Fruit fly (Drosophila melanogaster) whole organism, embryonic: ENCODE results near the gene CG44001.
A peak's percentile ranks its signal among the peaks of the same experiment; 100 is the strongest.

Experiments
- Adf1 ChIP-seq: fragments of 200-800 bp; sonication (Bioruptor generic); IDR thresholded peaks from 2 replicates; pipeline ENCODE4 v1.3.6; 2022; ENCODE audit warnings: missing biosample characterization, missing genetic modification characterization
- Blimp-1 ChIP-seq: fragments of 200-800 bp; sonication (Bioruptor generic); optimal IDR thresholded peaks from 3 replicates; lab custom pipeline; 2018; ENCODE audit warnings: missing biosample characterization, missing genetic modification characterization, mild to moderate bottlenecking, moderate library complexity, missing genetic modification reagents
- CG10147 ChIP-seq: fragments of 200-800 bp; sonication (Bioruptor generic); optimal IDR thresholded peaks from 2 replicates; lab custom pipeline; 2019; ENCODE audit warnings: missing biosample characterization, mild to moderate bottlenecking, missing genetic modification characterization, moderate library complexity
- CG11398 ChIP-seq: fragments of 200-800 bp; sonication (Bioruptor generic); optimal IDR thresholded peaks from 2 replicates; lab custom pipeline; 2016; ENCODE audit warnings: missing biosample characterization, missing genetic modification characterization
- CG11560 ChIP-seq: fragments of 200-800 bp; sonication (Bioruptor generic); IDR thresholded peaks from 3 replicates; pipeline ENCODE4 v1.3.6; 2022; ENCODE audit warnings: missing biosample characterization, missing genetic modification characterization
- CG14710 ChIP-seq: fragments of 200-800 bp; sonication (Bioruptor generic); optimal IDR thresholded peaks from 3 replicates; lab custom pipeline; 2019; ENCODE audit warnings: missing biosample characterization, mild to moderate bottlenecking, missing genetic modification characterization, moderate library complexity
- CG15011 ChIP-seq: fragments of 200-800 bp; sonication (Bioruptor generic); optimal IDR thresholded peaks from 3 replicates; lab custom pipeline; 2018; ENCODE audit warnings: missing biosample characterization, mild to moderate bottlenecking, missing genetic modification characterization
- CG15073 ChIP-seq: fragments of 200-800 bp; sonication (Bioruptor generic); optimal IDR thresholded peaks from 2 replicates; lab custom pipeline; 2016; ENCODE audit warnings: missing biosample characterization, missing genetic modification characterization
- CG15696 ChIP-seq: fragments of 200-800 bp; sonication (Bioruptor generic); optimal IDR thresholded peaks from 2 replicates; lab custom pipeline; 2019; ENCODE audit warnings: missing biosample characterization, mild to moderate bottlenecking, missing genetic modification characterization, moderate library complexity
- CG16779 ChIP-seq: fragments of 200-800 bp; sonication (Bioruptor generic); IDR thresholded peaks from 2 replicates; pipeline ENCODE4 v1.3.6; 2022; ENCODE audit warnings: missing biosample characterization, missing genetic modification characterization
- CG16813 ChIP-seq: fragments of 200-800 bp; sonication (Bioruptor generic); IDR thresholded peaks from 3 replicates; pipeline ENCODE4 v1.3.6; 2022; ENCODE audit warnings: missing biosample characterization, missing genetic modification characterization; ENCODE audit not compliant: partially characterized antibody
- CG16815 ChIP-seq: fragments of 200-800 bp; sonication (Bioruptor generic); optimal IDR thresholded peaks from 3 replicates; lab custom pipeline; 2017; ENCODE audit warnings: missing biosample characterization, mild to moderate bottlenecking, missing genetic modification characterization
- CG1832 ChIP-seq: fragments of 200-800 bp; sonication (Bioruptor generic); optimal IDR thresholded peaks from 2 replicates; lab custom pipeline; 2017; ENCODE audit warnings: missing biosample characterization, mild to moderate bottlenecking, missing genetic modification characterization, inconsistent platforms
- CG18599 ChIP-seq: fragments of 200-800 bp; sonication (Bioruptor generic); optimal IDR thresholded peaks from 3 replicates; lab custom pipeline; 2017; ENCODE audit warnings: missing biosample characterization, missing genetic modification characterization, mild to moderate bottlenecking, moderate library complexity, missing genetic modification reagents
- CG33213 ChIP-seq: fragments of 200-800 bp; sonication (Bioruptor generic); optimal IDR thresholded peaks from 3 replicates; lab custom pipeline; 2016; ENCODE audit warnings: missing biosample characterization, missing genetic modification characterization
- CG34376 ChIP-seq: fragments of 200-800 bp; sonication (Bioruptor generic); optimal IDR thresholded peaks from 2 replicates; lab custom pipeline; 2018; ENCODE audit warnings: missing biosample characterization, mild to moderate bottlenecking, missing genetic modification characterization
- CG4854 ChIP-seq: fragments of 200-800 bp; sonication (Bioruptor generic); optimal IDR thresholded peaks from 2 replicates; lab custom pipeline; 2016; ENCODE audit warnings: missing biosample characterization, missing genetic modification characterization, inconsistent platforms
- CG6683 ChIP-seq: fragments of 200-800 bp; sonication (Bioruptor generic); optimal IDR thresholded peaks from 2 replicates; lab custom pipeline; 2017; ENCODE audit warnings: missing biosample characterization, mild to moderate bottlenecking, missing genetic modification characterization, missing genetic modification reagents
- CG7271 ChIP-seq: fragments of 200-800 bp; sonication (Bioruptor generic); optimal IDR thresholded peaks from 2 replicates; lab custom pipeline; 2018; ENCODE audit warnings: missing biosample characterization, mild to moderate bottlenecking, missing genetic modification characterization, moderate library complexity
- CG7786 ChIP-seq: fragments of 200-800 bp; sonication (Bioruptor generic); optimal IDR thresholded peaks from 2 replicates; lab custom pipeline; 2016; ENCODE audit warnings: missing biosample characterization, missing genetic modification characterization
- CG8924 ChIP-seq: fragments of 200-800 bp; optimal IDR thresholded peaks from 3 replicates; lab custom pipeline; 2019; ENCODE audit warnings: missing biosample characterization, mild to moderate bottlenecking, missing genetic modification characterization, moderate library complexity
- CG9609 ChIP-seq: fragments of 200-800 bp; sonication (Bioruptor generic); optimal IDR thresholded peaks from 3 replicates; lab custom pipeline; 2016; ENCODE audit warnings: missing biosample characterization, missing genetic modification characterization
- CG9797 ChIP-seq: fragments of 200-800 bp; sonication (Bioruptor generic); optimal IDR thresholded peaks from 3 replicates; lab custom pipeline; 2018; ENCODE audit warnings: missing biosample characterization, mild to moderate bottlenecking, missing genetic modification characterization
- D19B ChIP-seq: fragments of 200-800 bp; sonication (Bioruptor generic); optimal IDR thresholded peaks from 2 replicates; lab custom pipeline; 2017; ENCODE audit warnings: missing biosample characterization, mild to moderate bottlenecking, missing genetic modification characterization
- E2f1 ChIP-seq: fragments of 200-800 bp; sonication (Bioruptor generic); IDR thresholded peaks from 2 replicates; pipeline ENCODE4 v1.3.6; 2022; ENCODE audit warnings: missing biosample characterization, missing genetic modification characterization
- Fer1 ChIP-seq: fragments of 200-800 bp; sonication (Bioruptor generic); optimal IDR thresholded peaks from 2 replicates; lab custom pipeline; 2017; ENCODE audit warnings: missing biosample characterization, mild to moderate bottlenecking, missing genetic modification characterization
- Fer2 ChIP-seq: fragments of 200-800 bp; sonication (Bioruptor generic); optimal IDR thresholded peaks from 2 replicates; lab custom pipeline; 2018; ENCODE audit warnings: missing biosample characterization, mild to moderate bottlenecking, missing genetic modification characterization, moderate library complexity
- Gug ChIP-seq: fragments of 200-800 bp; sonication (Bioruptor generic); IDR thresholded peaks from 4 replicates; pipeline ENCODE4 v1.3.6; 2022; ENCODE audit warnings: missing biosample characterization, missing genetic modification characterization
- Hey ChIP-seq: fragments of 200-800 bp; sonication (Bioruptor generic); optimal IDR thresholded peaks from 3 replicates; lab custom pipeline; 2018; ENCODE audit warnings: missing biosample characterization, mild to moderate bottlenecking, missing genetic modification characterization
- Lpt ChIP-seq: fragments of >200 bp; optimal IDR thresholded peaks from 2 replicates; lab custom pipeline; 2018; ENCODE audit warnings: missing biosample characterization, missing genetic modification characterization
- Med ChIP-seq: fragments of 200-800 bp; sonication (Bioruptor generic); peaks from one replicate; lab custom pipeline; 2016; ENCODE audit warnings: missing biosample characterization, missing genetic modification characterization, mild to moderate bottlenecking, inconsistent platforms, moderate library complexity
- NFAT ChIP-seq: fragments of 200-800 bp; sonication (Bioruptor generic); IDR thresholded peaks from 2 replicates; pipeline ENCODE4 v1.3.6; 2022; ENCODE audit warnings: missing biosample characterization, missing genetic modification characterization
- PHDP ChIP-seq: fragments of 200-800 bp; sonication (Bioruptor generic); optimal IDR thresholded peaks from 3 replicates; lab custom pipeline; 2018; ENCODE audit warnings: missing biosample characterization, mild to moderate bottlenecking, missing genetic modification characterization, moderate library complexity
- YL-1 ChIP-seq: fragments of 200-800 bp; sonication (Bioruptor generic); optimal IDR thresholded peaks from 3 replicates; lab custom pipeline; 2017; ENCODE audit warnings: missing biosample characterization, mild to moderate bottlenecking, missing genetic modification characterization
- bab2 ChIP-seq: fragments of 200-800 bp; sonication (Bioruptor generic); optimal IDR thresholded peaks from 2 replicates; lab custom pipeline; 2016; ENCODE audit warnings: missing biosample characterization, missing genetic modification characterization
- br ChIP-seq: fragments of >200 bp; optimal IDR thresholded peaks from 2 replicates; lab custom pipeline; 2017
- cg ChIP-seq: fragments of 200-800 bp; sonication (Bioruptor generic); optimal IDR thresholded peaks from 3 replicates; lab custom pipeline; 2019; ENCODE audit warnings: missing biosample characterization, mild to moderate bottlenecking, missing genetic modification characterization, moderate library complexity
- ci ChIP-seq: fragments of 200-800 bp; sonication (Bioruptor generic); IDR thresholded peaks from 3 replicates; pipeline ENCODE4 v1.3.6; 2022; ENCODE audit warnings: missing biosample characterization, missing genetic modification characterization
- dan ChIP-seq: fragments of 200-800 bp; sonication (Bioruptor generic); IDR thresholded peaks from 2 replicates; pipeline ENCODE4 v1.3.6; 2022; ENCODE audit warnings: missing biosample characterization, missing genetic modification characterization
- en ChIP-seq: fragments of 200-800 bp; sonication (Bioruptor generic); optimal IDR thresholded peaks from 2 replicates; lab custom pipeline; 2016; ENCODE audit warnings: missing biosample characterization, missing genetic modification characterization
- ham ChIP-seq: fragments of 200-800 bp; sonication (Bioruptor generic); IDR thresholded peaks from 2 replicates; pipeline ENCODE4 v1.3.6; 2022; ENCODE audit warnings: missing biosample characterization, missing genetic modification characterization
- nerfin-2 ChIP-seq: fragments of 200-800 bp; sonication (Bioruptor generic); IDR thresholded peaks from 2 replicates; pipeline ENCODE4 v1.3.6; 2022; ENCODE audit warnings: missing biosample characterization, missing genetic modification characterization; ENCODE audit not compliant: partially characterized antibody
- org-1 ChIP-seq: fragments of 200-800 bp; sonication (Bioruptor generic); optimal IDR thresholded peaks from 2 replicates; lab custom pipeline; 2017; ENCODE audit warnings: missing biosample characterization, missing genetic modification characterization
- pfk ChIP-seq: fragments of 200-800 bp; sonication (Bioruptor generic); optimal IDR thresholded peaks from 2 replicates; lab custom pipeline; 2018; ENCODE audit warnings: missing biosample characterization, mild to moderate bottlenecking, missing genetic modification characterization, moderate library complexity
- prd ChIP-seq, 3 experiments: fragments of >200 bp in 2 of 3; fragments of 200-800 bp in 1 of 3; sonication (Bioruptor generic) in 1 of 3; optimal IDR thresholded peaks in 2 of 3; IDR thresholded peaks in 1 of 3; 2 replicates in 2 of 3; 3 replicates in 1 of 3; pipeline versions ENCODE4 v1.3.6 to Lab custom; 2017 to 2022; ENCODE audit warnings: missing biosample characterization in 1 of 3, missing genetic modification characterization in 1 of 3
- rib ChIP-seq: fragments of 200-800 bp; sonication (Bioruptor generic); IDR thresholded peaks from 2 replicates; pipeline ENCODE4 v1.3.6; 2022; ENCODE audit warnings: missing biosample characterization, missing genetic modification characterization
- slbo ChIP-seq: fragments of 200-800 bp; sonication (Bioruptor generic); IDR thresholded peaks from 2 replicates; pipeline ENCODE4 v1.3.6; 2022; ENCODE audit warnings: missing biosample characterization, missing genetic modification characterization
- slp2 ChIP-seq: fragments of 200-800 bp; sonication (Bioruptor generic); optimal IDR thresholded peaks from 2 replicates; lab custom pipeline; 2016; ENCODE audit warnings: missing biosample characterization, missing genetic modification characterization
- tap ChIP-seq: fragments of 200-800 bp; optimal IDR thresholded peaks from 3 replicates; lab custom pipeline; 2019; ENCODE audit warnings: missing biosample characterization, mild to moderate bottlenecking, missing genetic modification characterization, moderate library complexity
- wor ChIP-seq: fragments of 200-800 bp; sonication (Bioruptor generic); IDR thresholded peaks from 2 replicates; pipeline ENCODE4 v1.3.6; 2022; ENCODE audit warnings: missing biosample characterization, missing genetic modification characterization

Gene CG44001

DNA sequence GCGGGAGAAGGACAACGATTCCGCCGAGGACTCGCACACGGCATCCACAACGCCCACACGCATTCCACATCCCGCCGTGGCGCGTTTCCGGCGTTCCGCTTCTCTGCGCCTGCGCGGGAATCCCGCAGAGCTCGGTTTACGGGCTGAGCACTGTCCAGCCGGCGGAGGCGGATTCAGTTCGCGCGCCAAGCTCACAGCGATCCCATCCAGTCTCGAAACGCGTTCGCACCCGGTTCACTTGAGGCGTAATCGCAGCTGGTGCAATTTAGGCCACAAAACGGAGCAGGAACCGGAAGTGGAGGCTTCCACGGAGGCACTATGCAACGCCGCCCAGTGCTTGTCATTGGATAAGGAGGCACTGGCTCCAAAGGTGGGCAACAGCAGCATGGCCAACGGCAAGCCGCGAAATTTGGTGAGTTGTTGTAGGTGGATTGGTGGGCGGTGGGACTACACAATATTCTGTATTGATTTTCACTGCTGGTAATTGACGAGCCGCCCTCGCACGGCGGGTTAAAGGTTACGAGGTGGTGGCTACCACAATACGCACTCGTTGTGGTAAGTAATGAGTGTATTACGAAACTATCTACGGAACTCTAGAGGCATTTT, 19.8 kb downstream of the CG44001 start (continued):
- TF ChIP-seq wor (GFP tag; lab: Robert Waterston, UW): no peak
- TF ChIP-seq CG11398 (GFP tag; lab: Kevin White, UChicago): no peak
- TF ChIP-seq CG7786 (GFP tag; lab: Kevin White, UChicago): no peak
- no peak for TF ChIP-seq CG15011
- TF ChIP-seq Fer1: peak; percentile 11
- TF ChIP-seq CG34376 (GFP tag; lab: Kevin White, UChicago): peak; percentile 26
- no peak for TF ChIP-seq br (lab: Kevin White, UChicago)
- TF ChIP-seq en (GFP tag; lab: Kevin White, UChicago): no peak
- TF ChIP-seq CG1832: peak; percentile 7
- TF ChIP-seq CG10147 (GFP tag; lab: Kevin White, UChicago): no peak
- TF ChIP-seq CG9797 (GFP tag; lab: Kevin White, UChicago): no peak
- TF ChIP-seq E2f1 (GFP tag; lab: Robert Waterston, UW): 0 out of 2 replicates have a peak, but pooled peaks have one; percentile 21
- TF ChIP-seq CG15073 (GFP tag; lab: Kevin White, UChicago): no peak
- no peak for TF ChIP-seq CG11560 (tag; lab: Robert Waterston, UW)
- TF ChIP-seq Fer2 (tag; lab: Kevin White, UChicago): no peak
- peak; percentile 50; the same call in 1 of the 2 replicates for TF ChIP-seq CG16779 (GFP tag; lab: Robert Waterston, UW)
- no peak for TF ChIP-seq dan (GFP tag; lab: Robert Waterston, UW)
- no peak for TF ChIP-seq slp2 (GFP tag; lab: Kevin White, UChicago)
- no peak for TF ChIP-seq CG7271
- TF ChIP-seq tap (tag; lab: Kevin White, UChicago): no peak
- no peak for TF ChIP-seq PHDP (tag; lab: Kevin White, UChicago)
- no peak for TF ChIP-seq org-1 (GFP tag; lab: Kevin White, UChicago)
- TF ChIP-seq CG6683 (GFP tag; lab: Kevin White, UChicago): no peak
- peak; percentile 88 for TF ChIP-seq pfk (GFP tag; lab: Kevin White, UChicago)
- no peak for TF ChIP-seq CG16815
- no peak for TF ChIP-seq CG9609 (GFP tag; lab: Kevin White, UChicago)
- TF ChIP-seq Med: peak; percentile 64
- no peak for TF ChIP-seq rib
- TF ChIP-seq cg: no peak
- TF ChIP-seq Blimp-1 (GFP tag; lab: Kevin White, UChicago): no peak
- no peak for TF ChIP-seq Adf1 (GFP tag; lab: Robert Waterston, UW)
- TF ChIP-seq CG14710 (tag; lab: Kevin White, UChicago): no peak
- TF ChIP-seq slbo (GFP tag; lab: Robert Waterston, UW): no peak
- TF ChIP-seq Lpt (GFP tag; lab: Kevin White, UChicago): no peak
- TF ChIP-seq ham (GFP tag; lab: Robert Waterston, UW): no peak
- TF ChIP-seq CG4854 (GFP tag; lab: Kevin White, UChicago): no peak
- TF ChIP-seq nerfin-2 (GFP tag; lab: Robert Waterston, UW): no peak
- no peak for TF ChIP-seq YL-1 (GFP tag; lab: Kevin White, UChicago)
- no peak for TF ChIP-seq CG15696 (tag; lab: Kevin White, UChicago)
- no peak for TF ChIP-seq bab2 (GFP tag; lab: Kevin White, UChicago)
- no peak for TF ChIP-seq CG16813
- 0 out of 3 replicates have a peak, but pooled peaks have one; percentile 43 for TF ChIP-seq ci (GFP tag; lab: Robert Waterston, UW)
- no peak for TF ChIP-seq prd (optimal IDR thresholded peaks at IDR 0.05; lab: Kevin White, UChicago)
- TF ChIP-seq prd (GFP tag; IDR thresholded peaks at IDR 0.05; lab: Robert Waterston, UW): 0 out of 3 replicates have a peak, but pooled peaks have one; percentile 36
- no peak for TF ChIP-seq CG8924 (tag; lab: Kevin White, UChicago)
- TF ChIP-seq CG18599 (GFP tag; lab: Kevin White, UChicago): no peak
- no peak for TF ChIP-seq Gug (GFP tag; lab: Robert Waterston, UW)
- TF ChIP-seq Hey (tag; lab: Kevin White, UChicago): no peak
- no peak for TF ChIP-seq D19B (GFP tag; lab: Kevin White, UChicago)
- no peak for TF ChIP-seq CG33213 (GFP tag; lab: Kevin White, UChicago)
- TF ChIP-seq NFAT (GFP tag; lab: Robert Waterston, UW): peak; percentile 30; the same call in 1 of the 2 replicates
